Worm (Caenorhabditis elegans): ENCODE measurements around the gene nlp-55.

nlp-55 gene

DNA sequence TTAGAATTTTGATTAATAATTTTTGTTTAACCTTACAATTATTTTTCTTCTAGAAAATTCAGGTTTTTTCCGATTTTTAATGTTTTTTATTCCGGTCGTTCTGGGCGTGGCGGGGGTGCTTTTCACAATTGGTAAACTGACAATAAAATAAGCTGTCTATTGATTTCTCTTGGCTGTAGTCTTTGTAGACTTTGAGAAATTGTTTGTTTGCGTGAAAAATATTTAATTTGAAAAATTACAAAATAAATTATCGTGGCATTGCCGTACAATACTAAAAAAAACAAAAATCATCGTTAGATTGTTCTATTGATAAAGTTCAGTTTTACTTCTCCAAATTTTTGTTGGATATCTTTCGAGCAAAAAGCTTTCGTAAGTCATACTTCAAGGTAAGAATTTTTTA, 48.7 kb downstream of the nlp-55 start, which contains the start of gene F35C11.3:
F35C11.3 (plus strand) TSS at position 301 of the 400 bp plus-strand sequence.
- no peak for TF ChIP-seq nhr-84 (tag; optimal IDR thresholded peaks at IDR 0.05)
- no peak for TF ChIP-seq fkh-10 (GFP tag; optimal IDR thresholded peaks at IDR 0.05)
- no peak for TF ChIP-seq pqm-1 (tag; optimal IDR thresholded peaks at IDR 0.05)
- TF ChIP-seq aly-2 (tag; optimal IDR thresholded peaks at IDR 0.05), result no peak
- no peak for TF ChIP-seq alr-1 (tag; optimal IDR thresholded peaks at IDR 0.05; ENCODE audit: borderline replicate concordance)
- no peak for TF ChIP-seq lir-3 (tag; optimal IDR thresholded peaks at IDR 0.05; ENCODE audit: poor library complexity)
- TF ChIP-seq mef-2 (tag; optimal IDR thresholded peaks at IDR 0.05), result no peak
- no peak for TF ChIP-seq unc-62 (GFP tag; optimal IDR thresholded peaks at IDR 0.05)
- TF ChIP-seq nhr-85 (tag), result no peak
- no peak for TF ChIP-seq efl-3 (GFP tag; optimal IDR thresholded peaks at IDR 0.05)
- no peak for TF ChIP-seq Y116A8C.19 (tag; optimal IDR thresholded peaks at IDR 0.05; ENCODE audit: borderline replicate concordance)
- TF ChIP-seq efl-1 (optimal IDR thresholded peaks at IDR 0.05), result no peak
- no peak for TF ChIP-seq efl-1 (GFP tag; optimal IDR thresholded peaks at IDR 0.05 in 1 of 2)
- no peak for TF ChIP-seq blmp-1 (tag; optimal IDR thresholded peaks at IDR 0.05)
- no peak for TF ChIP-seq tlp-1 (tag; optimal IDR thresholded peaks at IDR 0.05)
- no peak for TF ChIP-seq swsn-7 (tag; optimal IDR thresholded peaks at IDR 0.05)
- TF ChIP-seq nhr-76 (tag; optimal IDR thresholded peaks at IDR 0.05), result no peak
- no peak for TF ChIP-seq unc-86 (tag; optimal IDR thresholded peaks at IDR 0.05)
- TF ChIP-seq ztf-4 (tag; optimal IDR thresholded peaks at IDR 0.05), result no peak
- no peak for TF ChIP-seq nhr-19 (GFP tag; conservative IDR thresholded peaks at IDR 0.05)
